Fruit fly (Drosophila melanogaster) Kc167 (cell line): ENCODE results near the gene ND-51.

Source experiments
- Myc ChIP-seq: fragments of >200 bp; optimal IDR thresholded peaks from 2 replicates; lab custom pipeline; 2017; ENCODE audit warnings: missing external identifiers
- Sin3A ChIP-seq: fragments of >200 bp; optimal IDR thresholded peaks from 2 replicates; lab custom pipeline; 2018; ENCODE audit warnings: missing external identifiers
- insv ChIP-seq: fragments of >200 bp; optimal IDR thresholded peaks from 3 replicates; lab custom pipeline; 2018; ENCODE audit warnings: missing external identifiers
- psq ChIP-seq: fragments of >200 bp; optimal IDR thresholded peaks from 2 replicates; lab custom pipeline; 2017; ENCODE audit warnings: missing external identifiers
- ttk ChIP-seq: sonication (Bioruptor generic); optimal IDR thresholded peaks from 2 replicates; lab custom pipeline; 2017; ENCODE audit warnings: missing external identifiers

DNA sequence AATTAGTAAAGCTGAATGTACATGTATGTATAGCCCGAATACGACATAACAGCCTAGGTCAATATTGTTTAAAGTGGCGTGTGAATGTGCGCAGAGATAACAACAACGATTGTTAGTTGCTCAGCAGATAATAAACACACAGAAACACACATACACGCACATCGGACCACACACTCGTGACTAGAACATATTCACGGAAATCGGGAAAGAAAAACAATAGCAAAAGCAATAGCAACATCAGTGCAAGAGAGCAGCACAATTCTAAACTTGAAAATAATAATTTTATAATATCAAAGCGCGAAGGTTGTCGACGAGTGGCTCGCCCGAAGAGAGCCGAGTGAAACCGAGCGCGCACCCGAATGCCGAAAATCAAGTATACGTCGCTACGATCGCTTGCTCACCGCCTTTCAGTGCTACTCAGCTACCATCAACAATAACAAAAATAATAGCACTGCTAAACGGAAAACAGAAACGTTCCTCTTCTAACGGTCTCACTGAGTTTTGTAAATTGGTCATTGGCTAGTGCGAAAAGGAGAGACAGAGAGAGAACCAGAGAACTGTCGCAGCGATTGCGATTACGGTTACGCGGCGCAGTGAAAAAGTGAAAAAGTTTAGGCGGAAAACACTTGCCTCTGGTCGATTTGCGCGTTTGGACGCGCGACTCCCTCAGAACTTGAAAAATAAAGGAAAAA, 20.5 kb upstream of the ND-51 start:
- TF ChIP-seq psq (lab: Kevin White, UChicago) (no peak), insv (lab: Kevin White, UChicago) (no peak), Myc (lab: Kevin White, UChicago) (no peak), ttk (lab: Kevin White, UChicago) (no peak), Sin3A (no peak)
